Fruit fly (Drosophila melanogaster): ENCODE results near the gene Usp39.
A peak's percentile ranks its signal among the peaks of the same experiment; 100 is the strongest.

Usp39 gene

dm6 chrX:18835500-18835899, 22.5 kb upstream of the Usp39 start:
- TF ChIP-seq NC2α (GFP tag; optimal IDR thresholded peaks at IDR 0.05) (no peak), Drgx (GFP tag; IDR thresholded peaks at IDR 0.05) (0 out of 2 replicates have a peak, but pooled peaks have one; percentile 26), crol (GFP tag; IDR thresholded peaks at IDR 0.05) (0 out of 2 replicates have a peak, but pooled peaks have one; percentile 17), wek (GFP tag; optimal IDR thresholded peaks at IDR 0.05) (no peak)

dm6 chrX:18836315-18836714, 21.7 kb upstream of the Usp39 start:
- TF ChIP-seq NK7.1 (GFP tag; optimal IDR thresholded peaks at IDR 0.05) (no peak), bsh (GFP tag; optimal IDR thresholded peaks at IDR 0.05) (peak in 1 of 2 experiments; percentile 16), nom (GFP tag; optimal IDR thresholded peaks at IDR 0.05) (peak; percentile 57), CG17385 (GFP tag; optimal IDR thresholded peaks at IDR 0.05) (peak; percentile 77), CG15011 (GFP tag; optimal IDR thresholded peaks at IDR 0.05) (no peak), Blimp-1 (GFP tag; optimal IDR thresholded peaks at IDR 0.05) (peak; percentile 66), Med (GFP tag) (peak; percentile 56), ato (GFP tag; IDR thresholded peaks at IDR 0.05; ENCODE audit: partially characterized antibody) (no peak), CG7786 (GFP tag; optimal IDR thresholded peaks at IDR 0.05) (no peak), chinmo (GFP tag; IDR thresholded peaks at IDR 0.05; ENCODE audit: partially characterized antibody) (no peak), Pdp1 (GFP tag; optimal IDR thresholded peaks at IDR 0.05) (peak in 1 of 2 experiments; percentile 17), tio (GFP tag; optimal IDR thresholded peaks at IDR 0.05) (no peak), CG2199 (GFP tag; IDR thresholded peaks at IDR 0.05) (0 out of 3 replicates have a peak, but pooled peaks have one; percentile 16), crp (GFP tag; optimal IDR thresholded peaks at IDR 0.05) (no peak), sens (GFP tag) (peak; percentile 60), CG13775 (GFP tag; optimal IDR thresholded peaks at IDR 0.05) (no peak)

- TF ChIP-seq H2.0 (GFP tag; IDR thresholded peaks at IDR 0.05) (no peak; the same call in 1 of the 2 replicates), Atf3 (GFP tag; optimal IDR thresholded peaks at IDR 0.05) (no peak), CG18262 (tag; optimal IDR thresholded peaks at IDR 0.05) (peak; percentile 49), Dp (GFP tag; optimal IDR thresholded peaks at IDR 0.05) (no peak), lola (GFP tag; optimal IDR thresholded peaks at IDR 0.05) (peak in 1 of 3 experiments; percentile 28), CG12769 (tag; optimal IDR thresholded peaks at IDR 0.05) (peak; percentile 73), CG17328 (GFP tag; IDR thresholded peaks at IDR 0.05) (0 out of 2 replicates have a peak, but pooled peaks have one; percentile 23), Meics (GFP tag; optimal IDR thresholded peaks at IDR 0.05) (no peak), dysf (GFP tag; IDR thresholded peaks at IDR 0.05) (peak; percentile 77), CG8924 (tag; optimal IDR thresholded peaks at IDR 0.05) (peak; percentile 9), CG33213 (GFP tag; optimal IDR thresholded peaks at IDR 0.05) (no peak), CG14050 (GFP tag; IDR thresholded peaks at IDR 0.05) (peak; percentile 62; the same call in 2 of the 3 replicates), CG17361 (GFP tag; IDR thresholded peaks at IDR 0.05) (peak; percentile 48; the same call in 2 of the 3 replicates), CG31224 (GFP tag; IDR thresholded peaks at IDR 0.05) (no peak), esg (GFP tag; conservative IDR thresholded peaks at IDR 0.05) (peak; percentile 59), Poxn (GFP tag; IDR thresholded peaks at IDR 0.05) (no peak), CG8765 (GFP tag; IDR thresholded peaks at IDR 0.05) (no peak), chn (GFP tag; optimal IDR thresholded peaks at IDR 0.05) (no peak), Pdp1 (GFP tag; optimal IDR thresholded peaks at IDR 0.05) (peak; percentile 33 to 42), ems (GFP tag; optimal IDR thresholded peaks at IDR 0.05) (no peak), pros (GFP tag; optimal IDR thresholded peaks at IDR 0.05) (peak; percentile 0), Hr51 (GFP tag; optimal IDR thresholded peaks at IDR 0.05) (peak in 1 of 2 experiments; percentile 75), CG8359 (GFP tag; optimal IDR thresholded peaks at IDR 0.05; ENCODE audit: borderline replicate concordance) (no peak), CG2116 (GFP tag; optimal IDR thresholded peaks at IDR 0.05) (no peak), CG42726 (GFP tag; IDR thresholded peaks at IDR 0.05; ENCODE audit: partially characterized antibody) (no peak), CG14441 (GFP tag; IDR thresholded peaks at IDR 0.05) (peak; percentile 67), wor (GFP tag; IDR thresholded peaks at IDR 0.05) (0 out of 2 replicates have a peak, but pooled peaks have one; percentile 30), gsb (GFP tag; IDR thresholded peaks at IDR 0.05) (0 out of 2 replicates have a peak, but pooled peaks have one; percentile 37)
Observed at dm6 chrX:18837046-18837445, 21.0 kb upstream of the Usp39 start.
